Worm (Caenorhabditis elegans): ENCODE data around the gene C24D10.2.

DNA sequence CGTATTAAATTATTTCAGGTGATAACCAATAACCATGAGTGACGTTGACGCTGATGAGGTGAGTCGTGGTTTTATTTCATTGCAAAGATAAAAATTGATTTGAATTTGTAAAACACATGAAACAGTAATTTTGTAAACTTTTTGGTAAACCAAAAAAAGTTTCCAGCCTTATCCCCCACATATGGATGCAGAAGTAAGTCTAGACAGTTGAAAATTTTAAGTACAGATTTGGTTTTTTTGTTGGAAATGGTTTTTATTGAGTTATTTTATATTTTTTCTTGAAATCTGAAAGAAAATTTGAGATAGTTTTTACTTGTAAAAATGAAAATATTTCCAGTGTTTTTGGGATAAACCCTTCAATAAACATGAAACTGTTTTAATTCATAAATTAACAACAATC lies 41.4 kb downstream of the C24D10.2 start, which contains the start of gene tni-4:
- TF ChIP-seq ztf-11 (tag; optimal IDR thresholded peaks at IDR 0.05) (no peak), blmp-1 (tag; optimal IDR thresholded peaks at IDR 0.05) (no peak), ceh-39 (tag; optimal IDR thresholded peaks at IDR 0.05) (no peak), ces-1 (GFP tag; optimal IDR thresholded peaks at IDR 0.05) (no peak), unc-62 (GFP tag; optimal IDR thresholded peaks at IDR 0.05) (no peak), lin-13 (tag; optimal IDR thresholded peaks at IDR 0.05) (no peak), snpc-4 (tag; optimal IDR thresholded peaks at IDR 0.05) (no peak), nhr-2 (tag; optimal IDR thresholded peaks at IDR 0.05) (no peak), nhr-237 (tag; optimal IDR thresholded peaks at IDR 0.05) (no peak)
